Fruit fly (Drosophila melanogaster) whole organism, prepupa: ENCODE results near the gene CG43135.

ENCODE experiments used
- CG1621 ChIP-seq: fragments of 200-800 bp; sonication (Bioruptor generic); optimal IDR thresholded peaks from 3 replicates; lab custom pipeline; 2018; ENCODE audit warnings: missing biosample characterization, mild to moderate bottlenecking, missing genetic modification characterization
- CG3032 ChIP-seq: fragments of 200-800 bp; optimal IDR thresholded peaks from 2 replicates; lab custom pipeline; 2019; ENCODE audit warnings: missing biosample characterization, mild to moderate bottlenecking, missing genetic modification characterization, moderate library complexity
- CG6792 ChIP-seq: fragments of 200-800 bp; sonication (Bioruptor generic); optimal IDR thresholded peaks from 3 replicates; lab custom pipeline; 2016; ENCODE audit warnings: missing biosample characterization, missing genetic modification characterization
- CG6808 ChIP-seq: fragments of 200-800 bp; sonication (Bioruptor generic); optimal IDR thresholded peaks from 3 replicates; lab custom pipeline; 2017; ENCODE audit warnings: missing biosample characterization, missing genetic modification characterization, mild to moderate bottlenecking, moderate library complexity, missing genetic modification reagents
- CG7368 ChIP-seq: fragments of 200-800 bp; sonication (Bioruptor generic); optimal IDR thresholded peaks from 3 replicates; lab custom pipeline; 2016; ENCODE audit warnings: missing biosample characterization, missing genetic modification characterization
- CG8119 ChIP-seq: fragments of 200-800 bp; sonication (Bioruptor generic); IDR thresholded peaks from 3 replicates; pipeline ENCODE4 v1.3.6; 2022; ENCODE audit warnings: missing biosample characterization, missing genetic modification characterization
- OdsH ChIP-seq: fragments of 200-800 bp; sonication (Bioruptor generic); optimal IDR thresholded peaks from 3 replicates; lab custom pipeline; 2016; ENCODE audit warnings: missing biosample characterization, missing genetic modification characterization
- Sox14 ChIP-seq: fragments of 200-800 bp; sonication (Bioruptor generic); optimal IDR thresholded peaks from 3 replicates; lab custom pipeline; 2016; ENCODE audit warnings: missing biosample characterization, missing genetic modification characterization
- eg ChIP-seq: fragments of 200-800 bp; sonication (Bioruptor generic); IDR thresholded peaks from 3 replicates; pipeline ENCODE4 v1.3.6; 2022; ENCODE audit warnings: missing biosample characterization, missing genetic modification characterization
- net ChIP-seq: fragments of 200-800 bp; sonication (Bioruptor generic); optimal IDR thresholded peaks from 3 replicates; lab custom pipeline; 2016; ENCODE audit warnings: missing biosample characterization, missing genetic modification characterization
- spab ChIP-seq: fragments of 200-800 bp; sonication (Bioruptor generic); optimal IDR thresholded peaks from 2 replicates; lab custom pipeline; 2017; ENCODE audit warnings: missing biosample characterization, mild to moderate bottlenecking, missing genetic modification characterization, missing genetic modification reagents
- topi ChIP-seq: fragments of 200-800 bp; sonication (Bioruptor generic); optimal IDR thresholded peaks from 3 replicates; lab custom pipeline; 2016; ENCODE audit warnings: missing biosample characterization, missing genetic modification characterization
- vri ChIP-seq: fragments of 200-800 bp; sonication (Bioruptor generic); optimal IDR thresholded peaks from 3 replicates; lab custom pipeline; 2016; ENCODE audit warnings: missing biosample characterization, mild to moderate bottlenecking, missing genetic modification characterization

The CG43135 gene

DNA sequence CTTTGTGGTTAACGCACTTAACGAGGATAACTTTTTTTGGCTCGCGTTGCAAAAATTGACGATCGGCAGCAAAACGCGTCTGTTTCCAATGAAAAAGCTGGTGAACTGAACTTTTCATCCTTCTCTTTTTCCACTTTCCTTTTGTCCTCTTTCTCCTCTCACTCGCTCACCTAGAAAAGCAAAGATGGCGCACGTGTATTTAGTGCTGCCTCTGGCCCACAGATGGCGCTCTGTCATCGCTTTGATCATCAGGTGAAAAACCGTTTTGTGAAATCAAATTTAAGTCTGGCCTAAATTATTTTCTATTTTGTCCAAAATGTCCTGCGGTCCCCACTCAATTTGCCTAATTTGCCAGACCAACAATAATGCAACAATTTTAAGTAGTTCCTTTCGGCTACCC lies 45.2 kb downstream of the CG43135 start:
- no peak for TF ChIP-seq spab (GFP tag; lab: Kevin White, UChicago)
- no peak for TF ChIP-seq CG6792 (GFP tag; lab: Kevin White, UChicago)
- TF ChIP-seq CG7368 (GFP tag; lab: Kevin White, UChicago), result no peak
- TF ChIP-seq topi (GFP tag; lab: Kevin White, UChicago), result no peak
- no peak for TF ChIP-seq CG8119 (GFP tag; lab: Robert Waterston, UW)
- no peak for TF ChIP-seq net (GFP tag; lab: Kevin White, UChicago)
- TF ChIP-seq CG6808 (GFP tag; lab: Kevin White, UChicago), result no peak
- no peak for TF ChIP-seq Sox14
- TF ChIP-seq vri (GFP tag; lab: Kevin White, UChicago), result no peak
- TF ChIP-seq CG3032, result no peak
- TF ChIP-seq eg, result no peak
- no peak for TF ChIP-seq CG1621 (tag; lab: Kevin White, UChicago)
- TF ChIP-seq OdsH (GFP tag; lab: Kevin White, UChicago), result no peak
